Worm (Caenorhabditis elegans) whole organism, L1 larva: ENCODE measurements around the gene lin-8.

ENCODE experiments used
- C04F5.9 ChIP-seq: sonication (generic microtip); optimal IDR thresholded peaks from 2 replicates; lab custom pipeline; 2016; ENCODE audit warnings: missing genetic modification characterization, missing compliant biosample characterization
- F16B12.6 ChIP-seq: fragments of 150-350 bp; optimal IDR thresholded peaks from 2 replicates; lab custom pipeline; 2014; ENCODE audit warnings: missing biosample characterization, missing genetic modification characterization
- aly-2 ChIP-seq: fragments of 150-350 bp; optimal IDR thresholded peaks from 2 replicates; lab custom pipeline; 2014; ENCODE audit warnings: missing biosample characterization, missing genetic modification characterization
- ama-1 ChIP-seq: fragments of 150-350 bp; optimal IDR thresholded peaks from 2 replicates; lab custom pipeline; 2014
- ceh-88 ChIP-seq: fragments of 200-800 bp; sonication (Bioruptor generic); IDR thresholded peaks from 2 replicates; pipeline ENCODE4 v1.3.6; 2022; ENCODE audit warnings: missing genetic modification characterization, missing compliant biosample characterization
- dpl-1 ChIP-seq, 3 experiments: fragments of 150-350 bp in 2 of 3; sonication (generic microtip) in 1 of 3; optimal IDR thresholded peaks; 2 replicates each; lab custom pipeline; 2014 to 2017; ENCODE audit warnings: missing biosample characterization in 3 of 3, missing genetic modification characterization in 3 of 3, missing genetic modification reagents in 3 of 3
- efl-1 ChIP-seq, 4 experiments: fragments of 150-350 bp; optimal IDR thresholded peaks in 3 of 4; peaks in 1 of 4; 1 replicate in 1 of 4; 2 replicates in 3 of 4; lab custom pipeline; 2014; ENCODE audit warnings: missing biosample characterization in 2 of 4, missing genetic modification characterization in 2 of 4, missing genetic modification reagents in 2 of 4
- ets-5 ChIP-seq: fragments of 200-800 bp; sonication (Bioruptor generic); IDR thresholded peaks from 2 replicates; pipeline ENCODE4 v1.3.6; 2022; ENCODE audit warnings: missing genetic modification characterization, missing compliant biosample characterization
- fkh-10 ChIP-seq: sonication (generic microtip); optimal IDR thresholded peaks from 2 replicates; lab custom pipeline; 2017; ENCODE audit warnings: missing biosample characterization, missing genetic modification reagents, missing genetic modification characterization
- fkh-4 ChIP-seq: sonication (generic microtip); optimal IDR thresholded peaks from 2 replicates; lab custom pipeline; 2016; ENCODE audit warnings: missing compliant biosample characterization, missing genetic modification characterization, borderline replicate concordance
- fkh-8 ChIP-seq: sonication (generic microtip); optimal IDR thresholded peaks from 2 replicates; lab custom pipeline; 2016; ENCODE audit warnings: mild to moderate bottlenecking, missing genetic modification characterization, missing compliant biosample characterization
- fos-1 ChIP-seq: fragments of 150-350 bp; optimal IDR thresholded peaks from 2 replicates; lab custom pipeline; 2014; ENCODE audit warnings: missing biosample characterization, missing genetic modification characterization
- grh-1 ChIP-seq: fragments of 200-800 bp; sonication (Bioruptor generic); IDR thresholded peaks from 2 replicates; pipeline ENCODE4 v1.3.6; 2022; ENCODE audit warnings: missing genetic modification reagents, missing genetic modification characterization, missing compliant biosample characterization
- lin-13 ChIP-seq: fragments of 150-350 bp; optimal IDR thresholded peaks from 2 replicates; lab custom pipeline; 2014; ENCODE audit warnings: missing biosample characterization, missing genetic modification reagents, missing genetic modification characterization
- lin-14 ChIP-seq: fragments of 200-800 bp; sonication (Bioruptor generic); optimal IDR thresholded peaks from 2 replicates; lab custom pipeline; 2018; ENCODE audit warnings: mild to moderate bottlenecking, missing genetic modification characterization, moderate library complexity, missing compliant biosample characterization
- lin-15B ChIP-seq: fragments of 150-350 bp; sonication (generic microtip); optimal IDR thresholded peaks from 3 replicates; lab custom pipeline; 2014; ENCODE audit warnings: missing biosample characterization, missing genetic modification characterization
- lin-39 ChIP-seq: fragments of 150-350 bp; optimal IDR thresholded peaks from 2 replicates; lab custom pipeline; 2014; ENCODE audit warnings: missing biosample characterization, missing genetic modification reagents, missing genetic modification characterization
- lir-3 ChIP-seq: sonication (generic microtip); optimal IDR thresholded peaks from 2 replicates; lab custom pipeline; 2016; ENCODE audit warnings: mild to moderate bottlenecking, missing genetic modification characterization, moderate library complexity, missing compliant biosample characterization; ENCODE audit not compliant: poor library complexity
- mab-9 ChIP-seq: fragments of 200-800 bp; sonication (Bioruptor generic); IDR thresholded peaks from 2 replicates; pipeline ENCODE4 v1.3.6; 2022; ENCODE audit warnings: missing genetic modification reagents, missing genetic modification characterization, missing compliant biosample characterization
- mdl-1 ChIP-seq, 2 experiments: fragments of 150-350 bp; optimal IDR thresholded peaks; 2 replicates each; lab custom pipeline; 2014 to 2017; ENCODE audit warnings: missing biosample characterization in 2 of 2, missing genetic modification characterization in 2 of 2, inconsistent platforms in 1 of 2
- mep-1 ChIP-seq: fragments of 150-350 bp; optimal IDR thresholded peaks from 2 replicates; lab custom pipeline; 2014; ENCODE audit warnings: missing biosample characterization, missing genetic modification characterization
- nhr-20 ChIP-seq: sonication (generic microtip); optimal IDR thresholded peaks from 2 replicates; lab custom pipeline; 2016; ENCODE audit warnings: mild to moderate bottlenecking, missing genetic modification characterization, missing compliant biosample characterization
- nhr-237 ChIP-seq: fragments of 150-350 bp; optimal IDR thresholded peaks from 2 replicates; lab custom pipeline; 2014; ENCODE audit warnings: missing biosample characterization, missing genetic modification characterization
- nhr-28 ChIP-seq: fragments of 150-350 bp; optimal IDR thresholded peaks from 2 replicates; lab custom pipeline; 2014; ENCODE audit warnings: missing biosample characterization, missing genetic modification characterization
- nhr-47 ChIP-seq: sonication (generic microtip); optimal IDR thresholded peaks from 2 replicates; lab custom pipeline; 2016; ENCODE audit warnings: mild to moderate bottlenecking, missing genetic modification characterization, moderate library complexity, missing compliant biosample characterization
- nhr-71 ChIP-seq: sonication (generic microtip); optimal IDR thresholded peaks from 2 replicates; lab custom pipeline; 2016; ENCODE audit warnings: mild to moderate bottlenecking, missing genetic modification characterization, moderate library complexity, missing compliant biosample characterization
- nhr-85 ChIP-seq: sonication (generic microtip); peaks from one replicate; lab custom pipeline; 2016; ENCODE audit warnings: missing genetic modification characterization, inconsistent platforms, missing compliant biosample characterization
- pag-3 ChIP-seq: sonication (generic microtip); optimal IDR thresholded peaks from 2 replicates; lab custom pipeline; 2017; ENCODE audit warnings: missing genetic modification characterization, mild to moderate bottlenecking, missing compliant biosample characterization, antibody characterized with exemption, borderline replicate concordance; ENCODE audit not compliant: insufficient read depth
- pax-3 ChIP-seq: fragments of 200-800 bp; sonication (Bioruptor generic); optimal IDR thresholded peaks from 2 replicates; lab custom pipeline; 2018; ENCODE audit warnings: mild to moderate bottlenecking, missing genetic modification characterization, moderate library complexity, missing compliant biosample characterization
- pqm-1 ChIP-seq: sonication (generic microtip); optimal IDR thresholded peaks from 3 replicates; lab custom pipeline; 2017; ENCODE audit warnings: missing biosample characterization, missing genetic modification characterization
- rnt-1 ChIP-seq: sonication (generic microtip); optimal IDR thresholded peaks from 2 replicates; lab custom pipeline; 2016; ENCODE audit warnings: mild to moderate bottlenecking, missing genetic modification characterization, moderate library complexity, missing compliant biosample characterization
- snu-23 ChIP-seq: sonication (generic microtip); optimal IDR thresholded peaks from 2 replicates; lab custom pipeline; 2016; ENCODE audit warnings: missing genetic modification characterization, missing compliant biosample characterization
- sox-4 ChIP-seq: sonication (generic microtip); optimal IDR thresholded peaks from 2 replicates; lab custom pipeline; 2016; ENCODE audit warnings: missing genetic modification characterization, missing compliant biosample characterization
- sptf-1 ChIP-seq: fragments of 150-350 bp; optimal IDR thresholded peaks from 2 replicates; lab custom pipeline; 2014; ENCODE audit warnings: missing biosample characterization, missing genetic modification characterization
- sup-37 ChIP-seq: fragments of 200-800 bp; sonication (Bioruptor generic); optimal IDR thresholded peaks from 2 replicates; lab custom pipeline; 2018; ENCODE audit warnings: mild to moderate bottlenecking, missing genetic modification characterization, missing compliant biosample characterization
- swsn-7 ChIP-seq: sonication (generic microtip); optimal IDR thresholded peaks from 2 replicates; lab custom pipeline; 2016; ENCODE audit warnings: missing genetic modification characterization, missing compliant biosample characterization
- tbx-2 ChIP-seq: sonication (generic microtip); optimal IDR thresholded peaks from 2 replicates; lab custom pipeline; 2016; ENCODE audit warnings: missing genetic modification characterization, missing compliant biosample characterization
- unc-130 ChIP-seq: fragments of 150-350 bp; optimal IDR thresholded peaks from 2 replicates; lab custom pipeline; 2017; ENCODE audit warnings: missing biosample characterization, missing genetic modification characterization, inconsistent platforms
- unc-62 ChIP-seq: fragments of 150-350 bp; optimal IDR thresholded peaks from 2 replicates; lab custom pipeline; 2014; ENCODE audit warnings: missing biosample characterization, missing genetic modification reagents, missing genetic modification characterization
- unc-86 ChIP-seq: sonication (generic microtip); optimal IDR thresholded peaks from 2 replicates; lab custom pipeline; 2016; ENCODE audit warnings: missing genetic modification characterization, missing compliant biosample characterization
- unc-98 ChIP-seq: fragments of 200-800 bp; sonication (Bioruptor generic); IDR thresholded peaks from 2 replicates; pipeline ENCODE4 v1.3.6; 2022; ENCODE audit warnings: missing genetic modification characterization, missing compliant biosample characterization
- vab-15 ChIP-seq: sonication (generic microtip); optimal IDR thresholded peaks from 2 replicates; lab custom pipeline; 2017; ENCODE audit warnings: missing genotype, mild to moderate bottlenecking, missing genetic modification characterization, missing compliant biosample characterization
- ztf-11 ChIP-seq, 2 experiments: sonication (generic microtip); optimal IDR thresholded peaks; 2 replicates each; lab custom pipeline; 2016 to 2017; ENCODE audit warnings: missing genetic modification characterization in 2 of 2, missing biosample characterization in 1 of 2, missing compliant biosample characterization in 1 of 2
- ztf-4 ChIP-seq: fragments of 150-350 bp; optimal IDR thresholded peaks from 2 replicates; lab custom pipeline; 2014; ENCODE audit warnings: missing biosample characterization, missing genetic modification characterization

Gene lin-8

ce11 chrII:3068646-3069045, 12.0 kb downstream of the lin-8 start:
- no peak for TF ChIP-seq nhr-47 (tag; lab: Kevin White, UChicago)
- no peak for TF ChIP-seq efl-1 (optimal IDR thresholded peaks at IDR 0.05; lab: Kevin White, UChicago)
- TF ChIP-seq efl-1 (GFP tag; optimal IDR thresholded peaks at IDR 0.05 in 1 of 2; lab: Kevin White, UChicago), result peak in 1 of 2 experiments; percentile 7
- TF ChIP-seq lir-3 (tag; lab: Kevin White, UChicago), result no peak
- no peak for TF ChIP-seq unc-62 (GFP tag; lab: Kevin White, UChicago)
- TF ChIP-seq dpl-1 (GFP tag; optimal IDR thresholded peaks at IDR 0.05; lab: Kevin White, UChicago), result no peak
- no peak for TF ChIP-seq nhr-20 (tag; lab: Kevin White, UChicago)

- no peak for TF ChIP-seq mdl-1 (tag; optimal IDR thresholded peaks at IDR 0.05; lab: Kevin White, UChicago)
- TF ChIP-seq C04F5.9 (tag; lab: Kevin White, UChicago), result no peak
- no peak for TF ChIP-seq unc-130 (tag; lab: Kevin White, UChicago)
- TF ChIP-seq mep-1, result no peak
Observed at ce11 chrII:3070182-3070581, 13.6 kb downstream of the lin-8 start.

- TF ChIP-seq efl-1 (optimal IDR thresholded peaks at IDR 0.05; lab: Kevin White, UChicago), result no peak
- TF ChIP-seq efl-1 (GFP tag; optimal IDR thresholded peaks at IDR 0.05 in 1 of 2; lab: Kevin White, UChicago), result peak in 1 of 2 experiments; percentile 12
- peak; percentile 12 for TF ChIP-seq nhr-85
- no peak for TF ChIP-seq vab-15 (tag; lab: Kevin White, UChicago)
Observed at ce11 chrII:3071012-3071749, 14.6 kb downstream of the lin-8 start, which contains the start of gene Y25C1A.7. TSS of gene Y25C1A.7 (minus strand) at chrII:3071062.

ce11 chrII:3076915-3077314, 20.3 kb downstream of the lin-8 start, which contains the start of gene Y25C1A.8:
TSS of gene Y25C1A.8 (minus strand) at chrII:3076959.
- TF ChIP-seq pax-3 (tag; lab: Kevin White, UChicago) (peak; percentile 81), ztf-11 (tag; optimal IDR thresholded peaks at IDR 0.05; lab: Kevin White, UChicago) (peak; percentile 26 to 85), aly-2 (tag; lab: Kevin White, UChicago) (peak; percentile 58), ceh-88 (GFP tag; lab: Robert Waterston, UW) (peak; percentile 58), nhr-85 (peak; percentile 94), grh-1 (GFP tag; lab: Robert Waterston, UW) (peak; percentile 89), swsn-7 (tag; lab: Kevin White, UChicago) (peak; percentile 92), snu-23 (GFP tag; lab: Kevin White, UChicago) (peak; percentile 95), fkh-8 (tag; lab: Kevin White, UChicago) (peak; percentile 93), rnt-1 (tag; lab: Kevin White, UChicago) (peak; percentile 98), sox-4 (tag; lab: Kevin White, UChicago) (peak; percentile 72), nhr-28 (tag; lab: Kevin White, UChicago) (no peak), fkh-10 (peak; percentile 87), fkh-4 (tag; lab: Kevin White, UChicago) (peak; percentile 60), pag-3 (tag; lab: Kevin White, UChicago) (no peak), lin-14 (GFP tag; lab: Kevin White, UChicago) (peak; percentile 93), lin-13 (GFP tag; lab: Kevin White, UChicago) (peak; percentile 87), tbx-2 (tag; lab: Kevin White, UChicago) (peak; percentile 94), ama-1 (peak; percentile 23), sptf-1 (no peak), sup-37 (peak; percentile 84), lin-15B (peak; percentile 58), fos-1 (peak; percentile 75), nhr-71 (tag; lab: Kevin White, UChicago) (peak; percentile 94), nhr-237 (tag; lab: Kevin White, UChicago) (peak; percentile 49), unc-98 (GFP tag; lab: Robert Waterston, UW) (0 out of 2 replicates have a peak, but pooled peaks have one; percentile 47), pqm-1 (tag; lab: Kevin White, UChicago) (no peak), lin-39 (tag; lab: Kevin White, UChicago) (peak; percentile 94), ets-5 (GFP tag; lab: Robert Waterston, UW) (no peak), vab-15 (tag; lab: Kevin White, UChicago) (peak; percentile 79), C04F5.9 (tag; lab: Kevin White, UChicago) (peak; percentile 100), F16B12.6 (tag; lab: Kevin White, UChicago) (peak; percentile 67), ztf-4 (tag; lab: Kevin White, UChicago) (peak; percentile 86), mab-9 (peak; percentile 86), mdl-1 (tag; optimal IDR thresholded peaks at IDR 0.05; lab: Kevin White, UChicago) (peak in 1 of 2 experiments; percentile 82), unc-86 (peak; percentile 90)
